Fruit fly (Drosophila melanogaster): ENCODE data around the gene CG4597.
A peak's percentile ranks its signal among the peaks of the same experiment; 100 is the strongest.

Gene CG4597

DNA sequence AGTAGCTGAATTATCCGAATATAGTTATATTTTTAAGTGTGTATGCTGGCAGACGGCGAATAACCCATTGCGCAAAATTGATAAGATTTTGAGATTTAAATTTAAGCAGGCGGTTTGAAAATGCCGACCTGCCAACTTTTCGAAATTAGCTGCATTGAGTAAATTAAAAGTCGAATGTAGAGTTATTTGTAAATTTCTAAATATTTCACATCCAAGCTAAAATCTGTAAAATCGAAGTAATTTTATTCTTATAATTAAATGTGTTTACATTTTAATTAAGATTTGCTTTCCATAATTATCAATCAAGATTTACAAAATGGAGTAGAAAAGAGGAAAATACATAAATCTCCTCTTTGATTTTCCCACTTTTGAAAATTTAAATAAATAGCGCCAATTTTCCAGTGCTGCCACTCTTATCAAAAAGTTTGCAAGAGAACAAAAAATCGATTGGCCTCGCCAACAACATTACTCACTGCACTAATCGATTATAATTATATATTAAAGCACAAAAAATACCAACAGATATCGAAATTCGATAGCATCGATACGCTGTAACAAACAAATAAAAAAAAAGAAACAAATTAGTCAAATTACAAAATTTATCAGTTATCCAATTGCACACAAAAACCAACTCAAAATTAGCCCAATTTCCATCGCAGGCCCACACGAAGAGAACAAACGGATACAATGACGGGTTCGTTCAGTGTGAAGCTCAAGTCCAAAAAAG, 4.6 kb downstream of the CG4597 start, which contains the start of gene Yod1:
Gene Yod1, plus strand, starts transcription at position 168 of the 727 bp plus-strand sequence.
- TF ChIP-seq foxo (GFP tag; optimal IDR thresholded peaks at IDR 0.05) (no peak), Dfd (GFP tag; optimal IDR thresholded peaks at IDR 0.05) (no peak), rgr (GFP tag; optimal IDR thresholded peaks at IDR 0.05) (no peak), Sp1 (GFP tag; optimal IDR thresholded peaks at IDR 0.05) (no peak), dmrt93B (GFP tag; optimal IDR thresholded peaks at IDR 0.05) (no peak), br (GFP tag; optimal IDR thresholded peaks at IDR 0.05) (no peak), sage (GFP tag; optimal IDR thresholded peaks at IDR 0.05) (peak; percentile 28), fru (GFP tag; optimal IDR thresholded peaks at IDR 0.05) (peak; percentile 1), pan (optimal IDR thresholded peaks at IDR 0.05) (no peak), Jra (GFP tag; optimal IDR thresholded peaks at IDR 0.05) (peak; percentile 0), GATAd (GFP tag; optimal IDR thresholded peaks at IDR 0.05) (no peak)

DNA sequence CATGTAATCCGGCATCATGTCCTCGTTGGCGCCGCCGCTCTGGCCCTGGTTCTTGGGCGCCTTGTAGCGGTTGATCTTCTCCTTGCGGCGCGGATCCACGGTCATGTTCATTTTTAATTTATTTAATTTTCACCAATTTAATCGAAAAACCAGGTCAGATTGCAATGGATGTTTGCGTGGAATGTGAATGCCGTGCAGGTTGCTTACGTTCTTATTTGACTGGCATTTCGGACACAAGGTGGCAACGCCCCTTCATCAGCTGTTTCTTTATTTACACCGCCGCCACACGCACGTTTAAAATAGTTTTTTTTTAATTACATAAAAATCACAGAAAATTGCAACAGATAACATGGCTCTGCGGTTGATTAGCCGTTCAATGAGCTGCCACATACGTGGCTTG, 6.8 kb downstream of the CG4597 start, which contains the start of the genes CG10674 and CG4611:
Gene CG10674, minus strand, starts transcription at position 170 of the 400 bp plus-strand sequence.
Gene CG4611, plus strand, starts transcription at position 254 of the 400 bp plus-strand sequence.
- peak; percentile 20 for TF ChIP-seq Myc (optimal IDR thresholded peaks at IDR 0.05)
- no peak for TF ChIP-seq Abd-B (GFP tag; optimal IDR thresholded peaks at IDR 0.05)
- TF ChIP-seq h (GFP tag; optimal IDR thresholded peaks at IDR 0.05) = no peak
- no peak for TF ChIP-seq brk (GFP tag; optimal IDR thresholded peaks at IDR 0.05)
- no peak for TF ChIP-seq usp (GFP tag; optimal IDR thresholded peaks at IDR 0.05)
- TF ChIP-seq N (GFP tag; optimal IDR thresholded peaks at IDR 0.05) = no peak
- TF ChIP-seq Hnf4 (GFP tag; optimal IDR thresholded peaks at IDR 0.05) = peak; percentile 13
- TF ChIP-seq pan (optimal IDR thresholded peaks at IDR 0.05) = no peak
- TF ChIP-seq sv (GFP tag; optimal IDR thresholded peaks at IDR 0.05) = no peak
- no peak for TF ChIP-seq woc (GFP tag; optimal IDR thresholded peaks at IDR 0.05)
- TF ChIP-seq Rel (GFP tag; optimal IDR thresholded peaks at IDR 0.05) = no peak
- no peak for TF ChIP-seq Rel (tag; optimal IDR thresholded peaks at IDR 0.05)
- TF ChIP-seq Vsx2 (GFP tag; optimal IDR thresholded peaks at IDR 0.05; ENCODE audit: partially characterized antibody) = no peak
- TF ChIP-seq CG9705 (GFP tag; optimal IDR thresholded peaks at IDR 0.05) = no peak
- TF ChIP-seq HLH106 (tag; optimal IDR thresholded peaks at IDR 0.05) = no peak
- no peak for TF ChIP-seq tai (GFP tag; optimal IDR thresholded peaks at IDR 0.05)
- TF ChIP-seq Hr83 (GFP tag; optimal IDR thresholded peaks at IDR 0.05; ENCODE audit: poor library complexity, severe bottlenecking) = peak; percentile 35

- TF ChIP-seq jim (GFP tag; optimal IDR thresholded peaks at IDR 0.05) (peak; percentile 95), Myc (optimal IDR thresholded peaks at IDR 0.05) (peak; percentile 59), Hnf4 (GFP tag; optimal IDR thresholded peaks at IDR 0.05) (peak; percentile 100), h (GFP tag; optimal IDR thresholded peaks at IDR 0.05) (peak; percentile 100), OdsH (GFP tag; optimal IDR thresholded peaks at IDR 0.05) (peak; percentile 100), dmrt93B (GFP tag; optimal IDR thresholded peaks at IDR 0.05) (peak; percentile 100), Dfd (GFP tag; optimal IDR thresholded peaks at IDR 0.05) (no peak), Vsx2 (GFP tag; optimal IDR thresholded peaks at IDR 0.05; ENCODE audit: partially characterized antibody) (no peak), Dif (GFP tag; optimal IDR thresholded peaks at IDR 0.05; ENCODE audit: partially characterized antibody) (no peak), woc (GFP tag; optimal IDR thresholded peaks at IDR 0.05) (peak; percentile 96), dsf (GFP tag; optimal IDR thresholded peaks at IDR 0.05; ENCODE audit: borderline replicate concordance) (peak; percentile 98), sage (GFP tag; optimal IDR thresholded peaks at IDR 0.05) (peak; percentile 99), tai (GFP tag; optimal IDR thresholded peaks at IDR 0.05) (no peak), Jra (GFP tag; optimal IDR thresholded peaks at IDR 0.05) (peak; percentile 99), CG32264 (GFP tag; optimal IDR thresholded peaks at IDR 0.05) (peak; percentile 99), N (GFP tag; optimal IDR thresholded peaks at IDR 0.05) (no peak), dl (GFP tag; optimal IDR thresholded peaks at IDR 0.05; ENCODE audit: insufficient read depth in 1 of 2, partially characterized antibody in 2 of 2) (no peak), rgr (GFP tag; optimal IDR thresholded peaks at IDR 0.05) (peak; percentile 100), CG9705 (GFP tag; optimal IDR thresholded peaks at IDR 0.05) (peak; percentile 100), foxo (GFP tag; optimal IDR thresholded peaks at IDR 0.05) (peak; percentile 98 to 100), lola (GFP tag; optimal IDR thresholded peaks at IDR 0.05) (no peak), brk (GFP tag; optimal IDR thresholded peaks at IDR 0.05) (no peak), Sp1 (GFP tag; optimal IDR thresholded peaks at IDR 0.05) (peak; percentile 100), br (GFP tag; optimal IDR thresholded peaks at IDR 0.05) (peak; percentile 100), usp (GFP tag; optimal IDR thresholded peaks at IDR 0.05) (no peak), fru (GFP tag; optimal IDR thresholded peaks at IDR 0.05) (peak; percentile 100), Mio (GFP tag; optimal IDR thresholded peaks at IDR 0.05) (peak; percentile 96), Hr78 (GFP tag; optimal IDR thresholded peaks at IDR 0.05) (no peak), Abd-B (GFP tag; optimal IDR thresholded peaks at IDR 0.05) (no peak), CrebA (GFP tag; optimal IDR thresholded peaks at IDR 0.05; ENCODE audit: borderline replicate concordance) (no peak), HLH106 (tag; optimal IDR thresholded peaks at IDR 0.05) (peak; percentile 100), ey (GFP tag; optimal IDR thresholded peaks at IDR 0.05) (peak; percentile 100), sv (GFP tag; optimal IDR thresholded peaks at IDR 0.05) (peak; percentile 100), GATAd (GFP tag; optimal IDR thresholded peaks at IDR 0.05) (peak; percentile 100), Rel (GFP tag; optimal IDR thresholded peaks at IDR 0.05) (peak; percentile 97), Rel (tag; optimal IDR thresholded peaks at IDR 0.05) (peak; percentile 93), psq (GFP tag; optimal IDR thresholded peaks at IDR 0.05) (peak; percentile 99), Hr83 (GFP tag; optimal IDR thresholded peaks at IDR 0.05; ENCODE audit: poor library complexity, severe bottlenecking) (peak; percentile 100), pan (optimal IDR thresholded peaks at IDR 0.05) (no peak)
These were observed 10.0 kb downstream of the CG4597 start, which contains the start of the genes Tcs5 and CHMP2B for dm6 chr3L:5139312-5139711. Gene Tcs5 (minus strand): TSS chr3L:5139395. Gene CHMP2B (plus strand): TSS chr3L:5139619.

Data from whole organism, wandering third instar larva.